Worm (Caenorhabditis elegans) whole organism, midembryonic: ENCODE results near the gene tdpo-1.

ENCODE experiments used
- flt-1 ChIP-seq: fragments of 200-800 bp; sonication (Bioruptor generic); IDR thresholded peaks from 2 replicates; pipeline ENCODE4 v1.3.6; 2022; ENCODE audit warnings: missing genetic modification characterization, missing compliant biosample characterization
- med-1 ChIP-seq: sonication (generic microtip); optimal IDR thresholded peaks from 2 replicates; lab custom pipeline; 2017; ENCODE audit warnings: missing genetic modification characterization, mild to moderate bottlenecking, missing compliant biosample characterization, antibody characterized with exemption, missing genetic modification reagents; ENCODE audit not compliant: insufficient read depth

ce11 chrIV:1917819-1918218 is 41.8 kb upstream of the tdpo-1 start, which contains the start of gene elt-6:
- TF ChIP-seq flt-1 (GFP tag; lab: Robert Waterston, UW): no peak
- TF ChIP-seq med-1 (GFP tag; lab: Kevin White, UChicago): no peak
